Fruit fly (Drosophila melanogaster) whole organism, embryonic: Measurements from ENCODE around the gene CG31189.

ENCODE experiments used
- Awh ChIP-seq: fragments of 200-800 bp; sonication (Bioruptor generic); IDR thresholded peaks from 2 replicates; pipeline ENCODE4, ENCODE4 v1.3.6; 2022; ENCODE audit warnings: missing biosample characterization, missing genetic modification characterization
- CG10147 ChIP-seq: fragments of 200-800 bp; sonication (Bioruptor generic); optimal IDR thresholded peaks from 2 replicates; lab custom pipeline; 2019; ENCODE audit warnings: missing biosample characterization, mild to moderate bottlenecking, missing genetic modification characterization, moderate library complexity
- CG10267 ChIP-seq: fragments of 200-800 bp; sonication (Bioruptor generic); optimal IDR thresholded peaks from 2 replicates; lab custom pipeline; 2018; ENCODE audit warnings: missing biosample characterization, mild to moderate bottlenecking, missing genetic modification characterization, moderate library complexity
- CG12391 ChIP-seq: fragments of 200-800 bp; sonication (Bioruptor generic); optimal IDR thresholded peaks from 3 replicates; lab custom pipeline; 2018; ENCODE audit warnings: missing biosample characterization, mild to moderate bottlenecking, missing genetic modification characterization, moderate library complexity
- CG12769 ChIP-seq: fragments of 200-800 bp; sonication (Bioruptor generic); optimal IDR thresholded peaks from 2 replicates; lab custom pipeline; 2019; ENCODE audit warnings: missing biosample characterization, mild to moderate bottlenecking, missing genetic modification characterization, moderate library complexity
- CG14965 ChIP-seq: fragments of 200-800 bp; sonication (Bioruptor generic); optimal IDR thresholded peaks from 2 replicates; lab custom pipeline; 2016; ENCODE audit warnings: missing biosample characterization, missing genetic modification characterization, borderline replicate concordance
- CG15514 ChIP-seq: fragments of 200-800 bp; sonication (Bioruptor generic); optimal IDR thresholded peaks from 3 replicates; lab custom pipeline; 2017; ENCODE audit warnings: missing biosample characterization, missing genetic modification characterization, mild to moderate bottlenecking, moderate library complexity, missing genetic modification reagents
- CG15601 ChIP-seq: fragments of 200-800 bp; sonication (Bioruptor generic); optimal IDR thresholded peaks from 3 replicates; lab custom pipeline; 2019; ENCODE audit warnings: missing biosample characterization, mild to moderate bottlenecking, missing genetic modification characterization, moderate library complexity
- CG17568 ChIP-seq: fragments of 200-800 bp; sonication (Bioruptor generic); optimal IDR thresholded peaks from 2 replicates; lab custom pipeline; 2018; ENCODE audit warnings: missing biosample characterization, mild to moderate bottlenecking, missing genetic modification characterization, moderate library complexity
- CG17829 ChIP-seq: fragments of 200-800 bp; optimal IDR thresholded peaks from 2 replicates; lab custom pipeline; 2019; ENCODE audit warnings: missing biosample characterization, mild to moderate bottlenecking, missing genetic modification characterization, moderate library complexity
- CG2889 ChIP-seq: fragments of 200-800 bp; sonication (Bioruptor generic); IDR thresholded peaks from 3 replicates; pipeline ENCODE4 v1.3.6; 2022; ENCODE audit warnings: missing biosample characterization, missing genetic modification characterization
- CG33213 ChIP-seq: fragments of 200-800 bp; sonication (Bioruptor generic); optimal IDR thresholded peaks from 3 replicates; lab custom pipeline; 2016; ENCODE audit warnings: missing biosample characterization, missing genetic modification characterization
- CG3995 ChIP-seq: fragments of 200-800 bp; sonication (Bioruptor generic); optimal IDR thresholded peaks from 3 replicates; lab custom pipeline; 2016; ENCODE audit warnings: missing biosample characterization, missing genetic modification characterization
- CG42726 ChIP-seq: fragments of 200-800 bp; sonication (Bioruptor generic); IDR thresholded peaks from 2 replicates; pipeline ENCODE4 v1.3.6; 2022; ENCODE audit warnings: missing biosample characterization, missing genetic modification characterization; ENCODE audit not compliant: partially characterized antibody
- CG4424 ChIP-seq: fragments of 200-800 bp; sonication (Bioruptor generic); optimal IDR thresholded peaks from 3 replicates; lab custom pipeline; 2016; ENCODE audit warnings: missing biosample characterization, missing genetic modification characterization
- CG6175 ChIP-seq: fragments of 200-800 bp; sonication (Bioruptor generic); IDR thresholded peaks from 3 replicates; pipeline ENCODE4 v1.3.6; 2022; ENCODE audit warnings: missing biosample characterization, missing genetic modification characterization
- CG6689 ChIP-seq: fragments of 200-800 bp; sonication (Bioruptor generic); IDR thresholded peaks from 2 replicates; pipeline ENCODE4 v1.3.6; 2022; ENCODE audit warnings: missing biosample characterization, missing genetic modification characterization
- CG8478 ChIP-seq: fragments of >200 bp; optimal IDR thresholded peaks from 2 replicates; lab custom pipeline; 2018
- Dbx ChIP-seq: fragments of 200-800 bp; sonication (Bioruptor generic); IDR thresholded peaks from 3 replicates; pipeline ENCODE4 v1.3.6; 2022; ENCODE audit warnings: missing biosample characterization, missing genetic modification characterization
- Dp ChIP-seq: fragments of 200-800 bp; sonication (Bioruptor generic); optimal IDR thresholded peaks from 2 replicates; lab custom pipeline; 2018; ENCODE audit warnings: missing biosample characterization, mild to moderate bottlenecking, missing genetic modification characterization, moderate library complexity
- Dref ChIP-seq: fragments of 200-800 bp; sonication (Bioruptor generic); IDR thresholded peaks from 2 replicates; pipeline ENCODE4 v1.3.6; 2022; ENCODE audit warnings: missing biosample characterization, missing genetic modification characterization
- Ets97D ChIP-seq: fragments of 200-800 bp; sonication (Bioruptor generic); optimal IDR thresholded peaks from 3 replicates; lab custom pipeline; 2016; ENCODE audit warnings: missing biosample characterization, missing genetic modification characterization
- Max ChIP-seq: fragments of 200-800 bp; sonication (Bioruptor generic); optimal IDR thresholded peaks from 2 replicates; lab custom pipeline; 2016; ENCODE audit warnings: missing biosample characterization, mild to moderate bottlenecking, missing genetic modification characterization
- Med ChIP-seq: fragments of 200-800 bp; sonication (Bioruptor generic); peaks from one replicate; lab custom pipeline; 2016; ENCODE audit warnings: missing biosample characterization, missing genetic modification characterization, mild to moderate bottlenecking, inconsistent platforms, moderate library complexity
- Myb ChIP-seq: fragments of 200-800 bp; sonication (Bioruptor generic); optimal IDR thresholded peaks from 2 replicates; lab custom pipeline; 2016; ENCODE audit warnings: missing biosample characterization, missing genetic modification characterization
- Nf-YB ChIP-seq: fragments of 200-800 bp; sonication (Bioruptor generic); optimal IDR thresholded peaks from 3 replicates; lab custom pipeline; 2019; ENCODE audit warnings: missing biosample characterization, mild to moderate bottlenecking, missing genetic modification characterization, moderate library complexity
- Rfx ChIP-seq: fragments of 200-800 bp; sonication (Bioruptor generic); IDR thresholded peaks from 2 replicates; pipeline ENCODE4 v1.3.6; 2022; ENCODE audit warnings: missing biosample characterization, missing genetic modification characterization
- Rx ChIP-seq: fragments of 200-800 bp; sonication (Bioruptor generic); IDR thresholded peaks from 2 replicates; pipeline ENCODE4 v1.3.6; 2022; ENCODE audit warnings: missing biosample characterization, missing genetic modification characterization
- Sox100B ChIP-seq: fragments of 200-800 bp; sonication (Bioruptor generic); optimal IDR thresholded peaks from 3 replicates; lab custom pipeline; 2018; ENCODE audit warnings: missing biosample characterization, mild to moderate bottlenecking, missing genetic modification characterization
- Taf1 ChIP-seq: fragments of 200-800 bp; sonication (Bioruptor generic); IDR thresholded peaks from 2 replicates; pipeline ENCODE4 v1.3.6; 2022; ENCODE audit warnings: missing biosample characterization, missing genetic modification characterization
- bab2 ChIP-seq: fragments of 200-800 bp; sonication (Bioruptor generic); optimal IDR thresholded peaks from 2 replicates; lab custom pipeline; 2016; ENCODE audit warnings: missing biosample characterization, missing genetic modification characterization
- bbx ChIP-seq: fragments of 200-800 bp; sonication (Bioruptor generic); IDR thresholded peaks from 2 replicates; pipeline ENCODE4 v1.3.6; 2022; ENCODE audit warnings: missing biosample characterization, missing genetic modification characterization; ENCODE audit not compliant: partially characterized antibody
- bsh ChIP-seq, 2 experiments: fragments of 200-800 bp; sonication (Bioruptor generic); optimal IDR thresholded peaks; 2 replicates each; lab custom pipeline; 2017 to 2018; ENCODE audit warnings: mild to moderate bottlenecking in 2 of 2, missing biosample characterization in 2 of 2, missing genetic modification characterization in 2 of 2, moderate library complexity in 1 of 2
- da ChIP-seq: fragments of 200-800 bp; sonication (Bioruptor generic); optimal IDR thresholded peaks from 2 replicates; lab custom pipeline; 2016; ENCODE audit warnings: missing biosample characterization, missing genetic modification characterization
- ftz-f1 ChIP-seq: fragments of 200-800 bp; sonication (Bioruptor generic); optimal IDR thresholded peaks from 2 replicates; lab custom pipeline; 2016; ENCODE audit warnings: missing biosample characterization, missing genetic modification characterization
- gce ChIP-seq: fragments of 200-800 bp; sonication (Bioruptor generic); IDR thresholded peaks from 3 replicates; pipeline ENCODE4 v1.3.6; 2022; ENCODE audit warnings: missing biosample characterization, missing genetic modification characterization
- gcm ChIP-seq: fragments of 200-800 bp; sonication (Bioruptor generic); optimal IDR thresholded peaks from 2 replicates; lab custom pipeline; 2019; ENCODE audit warnings: missing biosample characterization, mild to moderate bottlenecking, missing genetic modification characterization, moderate library complexity
- gro ChIP-seq: fragments of 200-800 bp; sonication (Bioruptor generic); optimal IDR thresholded peaks from 2 replicates; lab custom pipeline; 2016; ENCODE audit warnings: missing biosample characterization, missing genetic modification characterization
- h ChIP-seq: fragments of >200 bp; optimal IDR thresholded peaks from 2 replicates; lab custom pipeline; 2017
- klu ChIP-seq: fragments of 200-800 bp; sonication (Bioruptor generic); IDR thresholded peaks from 2 replicates; pipeline ENCODE4 v1.3.6; 2022; ENCODE audit warnings: missing biosample characterization, missing genetic modification characterization
- knrl ChIP-seq: fragments of 200-800 bp; sonication (Bioruptor generic); IDR thresholded peaks from 3 replicates; pipeline ENCODE4 v1.3.6; 2022; ENCODE audit warnings: missing biosample characterization, missing genetic modification characterization; ENCODE audit not compliant: partially characterized antibody
- nmo ChIP-seq: fragments of 200-800 bp; sonication (Bioruptor generic); optimal IDR thresholded peaks from 2 replicates; lab custom pipeline; 2018; ENCODE audit warnings: missing biosample characterization, mild to moderate bottlenecking, missing genetic modification characterization, moderate library complexity
- org-1 ChIP-seq: fragments of 200-800 bp; sonication (Bioruptor generic); optimal IDR thresholded peaks from 2 replicates; lab custom pipeline; 2017; ENCODE audit warnings: missing biosample characterization, missing genetic modification characterization
- pb ChIP-seq: fragments of 200-800 bp; sonication (Bioruptor generic); optimal IDR thresholded peaks from 3 replicates; lab custom pipeline; 2016; ENCODE audit warnings: missing biosample characterization, missing genetic modification characterization
- pho ChIP-seq: fragments of 200-800 bp; sonication (Bioruptor generic); optimal IDR thresholded peaks from 2 replicates; lab custom pipeline; 2016; ENCODE audit warnings: missing biosample characterization, missing genetic modification characterization
- sug ChIP-seq: fragments of 200-800 bp; optimal IDR thresholded peaks from 2 replicates; lab custom pipeline; 2019; ENCODE audit warnings: missing biosample characterization, mild to moderate bottlenecking, missing genetic modification characterization, moderate library complexity
- twi ChIP-seq: fragments of 200-800 bp; optimal IDR thresholded peaks from 2 replicates; lab custom pipeline; 2019; ENCODE audit warnings: missing biosample characterization, mild to moderate bottlenecking, missing genetic modification characterization, moderate library complexity
- unc-4 ChIP-seq: fragments of 200-800 bp; sonication (Bioruptor generic); IDR thresholded peaks from 2 replicates; pipeline ENCODE4 v1.3.6; 2022; ENCODE audit warnings: missing biosample characterization, missing genetic modification characterization; ENCODE audit not compliant: partially characterized antibody
- vnd ChIP-seq: fragments of 200-800 bp; sonication (Bioruptor generic); IDR thresholded peaks from 3 replicates; pipeline ENCODE4 v1.3.6; 2022; ENCODE audit warnings: missing biosample characterization, missing genetic modification characterization; ENCODE audit not compliant: partially characterized antibody
- zen ChIP-seq: fragments of 200-800 bp; sonication (Bioruptor generic); optimal IDR thresholded peaks from 3 replicates; lab custom pipeline; 2018; ENCODE audit warnings: missing biosample characterization, mild to moderate bottlenecking, missing genetic modification characterization, moderate library complexity

The CG31189 gene

DNA sequence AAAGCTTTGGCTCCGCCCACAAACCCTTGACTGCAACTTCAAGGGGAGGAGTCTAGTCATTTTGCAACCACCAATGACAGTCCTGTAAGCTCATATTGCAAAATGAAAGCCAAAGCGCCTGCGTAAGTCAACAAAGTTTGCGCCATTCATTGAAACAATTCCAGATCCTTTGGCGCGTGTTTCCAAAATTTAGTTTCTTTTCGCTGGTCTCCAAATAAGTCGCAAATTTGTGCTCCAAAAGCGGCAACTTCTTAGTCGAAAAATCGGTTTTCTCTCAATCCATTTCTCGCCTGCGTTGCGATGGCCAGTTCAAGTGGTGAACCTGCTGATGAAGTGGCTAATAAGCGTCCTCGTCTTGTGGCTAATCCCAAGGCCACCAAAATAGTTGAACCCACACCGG lies 28.1 kb upstream of the CG31189 start, which contains the start of gene dmrt93B:
Gene dmrt93B, plus strand, starts transcription at position 301 of the 400 bp plus-strand sequence.
- TF ChIP-seq CG4424 (GFP tag; lab: Kevin White, UChicago): no peak
- TF ChIP-seq h: no peak
- no peak for TF ChIP-seq da (GFP tag; lab: Kevin White, UChicago)
- TF ChIP-seq Nf-YB: peak; percentile 7
- TF ChIP-seq, all 482 proteins: peak for 1

DNA sequence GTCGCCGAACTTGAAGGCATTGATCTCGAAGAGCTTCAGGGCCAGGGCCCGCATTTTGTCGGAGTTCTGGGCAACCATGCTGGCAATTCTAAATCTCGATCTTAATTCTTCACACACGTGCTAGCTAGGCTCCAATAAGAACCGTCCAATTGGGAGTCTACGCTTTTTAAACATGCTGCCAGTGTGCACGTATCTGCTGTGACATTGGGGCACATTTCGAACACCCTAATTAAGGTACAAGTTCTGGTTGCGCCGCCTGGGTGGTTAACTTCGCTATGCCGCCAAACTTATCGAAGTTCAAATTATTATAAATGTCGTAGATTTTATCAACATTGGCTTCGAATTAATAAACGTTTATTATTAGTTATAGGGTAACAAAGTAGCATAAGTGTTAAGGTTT lies 27.5 kb upstream of the CG31189 start, which contains the start of gene r-l:
Gene r-l, minus strand, starts transcription at position 179 of the 400 bp plus-strand sequence.
- TF ChIP-seq Sox100B: no peak
- no peak for TF ChIP-seq Taf1 (GFP tag; lab: Robert Waterston, UW)
- TF ChIP-seq Dbx (GFP tag; lab: Robert Waterston, UW): 0 out of 3 replicates have a peak, but pooled peaks have one; percentile 23
- TF ChIP-seq CG17568 (GFP tag; lab: Kevin White, UChicago): no peak
- TF ChIP-seq bbx (GFP tag; lab: Robert Waterston, UW): no peak
- no peak for TF ChIP-seq Rx (GFP tag; lab: Robert Waterston, UW)
- peak; percentile 76 for TF ChIP-seq zen (tag; lab: Kevin White, UChicago)
- TF ChIP-seq knrl (GFP tag; lab: Robert Waterston, UW): peak; percentile 45; the same call in 1 of the 3 replicates
- peak; percentile 31 for TF ChIP-seq nmo (GFP tag; lab: Kevin White, UChicago)
- TF ChIP-seq org-1 (GFP tag; lab: Kevin White, UChicago): no peak
- no peak for TF ChIP-seq unc-4 (GFP tag; lab: Robert Waterston, UW)
- TF ChIP-seq CG17829 (tag; lab: Kevin White, UChicago): peak; percentile 37
- peak; percentile 32 for TF ChIP-seq CG10147 (GFP tag; lab: Kevin White, UChicago)
- TF ChIP-seq CG15514: peak; percentile 89
- TF ChIP-seq bsh (GFP tag; optimal IDR thresholded peaks at IDR 0.05; lab: Kevin White, UChicago): no peak
- TF ChIP-seq CG6689 (GFP tag; lab: Robert Waterston, UW): no peak
- no peak for TF ChIP-seq CG8478
- peak; percentile 2 for TF ChIP-seq gcm
- no peak for TF ChIP-seq Awh (GFP tag; lab: Robert Waterston, UW)
- TF ChIP-seq CG2889 (GFP tag; lab: Robert Waterston, UW): no peak
- no peak for TF ChIP-seq vnd (GFP tag; lab: Robert Waterston, UW)
- no peak for TF ChIP-seq klu (GFP tag; lab: Robert Waterston, UW)
- TF ChIP-seq CG42726: peak; percentile 61
- no peak for TF ChIP-seq CG3995 (GFP tag; lab: Kevin White, UChicago)
- TF ChIP-seq ftz-f1 (GFP tag; lab: Kevin White, UChicago): peak; percentile 80
- TF ChIP-seq Max (GFP tag; lab: Kevin White, UChicago): peak; percentile 62
- TF ChIP-seq gro: peak; percentile 47
- no peak for TF ChIP-seq bab2 (GFP tag; lab: Kevin White, UChicago)
- TF ChIP-seq CG33213 (GFP tag; lab: Kevin White, UChicago): peak; percentile 59
- peak; percentile 80 for TF ChIP-seq Ets97D (GFP tag; lab: Kevin White, UChicago)
- peak; percentile 38 for TF ChIP-seq sug (tag; lab: Kevin White, UChicago)
- TF ChIP-seq Myb: peak; percentile 82
- peak; percentile 42 for TF ChIP-seq CG12769 (tag; lab: Kevin White, UChicago)
- TF ChIP-seq Rfx (GFP tag; lab: Robert Waterston, UW): 0 out of 2 replicates have a peak, but pooled peaks have one; percentile 15
- TF ChIP-seq twi (tag; lab: Kevin White, UChicago): peak; percentile 34
- no peak for TF ChIP-seq CG6175 (GFP tag; lab: Robert Waterston, UW)
- peak; percentile 100 for TF ChIP-seq Dp
- peak; percentile 18 for TF ChIP-seq CG12391 (tag; lab: Kevin White, UChicago)
- TF ChIP-seq pb: no peak
- TF ChIP-seq CG10267 (tag; lab: Kevin White, UChicago): peak; percentile 45
- no peak for TF ChIP-seq gce (GFP tag; lab: Robert Waterston, UW)
- no peak for TF ChIP-seq pho (GFP tag; lab: Kevin White, UChicago)
- TF ChIP-seq CG15601 (tag; lab: Kevin White, UChicago): peak; percentile 27
- TF ChIP-seq Med (GFP tag; lab: Kevin White, UChicago): peak; percentile 88
- peak; percentile 93 for TF ChIP-seq Dref
- no peak for TF ChIP-seq CG14965 (GFP tag; lab: Kevin White, UChicago)
